Worm (Caenorhabditis elegans) whole organism, L4 larva: ENCODE measurements around the gene otpl-5.
"Not testable (repeated sequence)": the region's sequence is repeated elsewhere in the genome, so short reads cannot be mapped to it uniquely, and the experiment has no call there.

Source experiments
- F10B5.3 ChIP-seq: sonication (generic microtip); optimal IDR thresholded peaks from 2 replicates; lab custom pipeline; 2016; ENCODE audit warnings: mild to moderate bottlenecking, missing genetic modification characterization, missing compliant biosample characterization
- F49E8.2 ChIP-seq: sonication (generic microtip); optimal IDR thresholded peaks from 2 replicates; lab custom pipeline; 2016; ENCODE audit warnings: missing compliant biosample characterization, mild to moderate bottlenecking, missing genetic modification characterization, borderline replicate concordance
- T26A8.4 ChIP-seq: fragments of 200-800 bp; sonication (Bioruptor generic); IDR thresholded peaks from 2 replicates; pipeline ENCODE4 v1.3.6; 2022; ENCODE audit warnings: missing genetic modification characterization, missing compliant biosample characterization
- Y105C5A.15 ChIP-seq: fragments of 200-800 bp; sonication (Bioruptor generic); IDR thresholded peaks from 2 replicates; pipeline ENCODE4 v1.3.6; 2022; ENCODE audit warnings: missing genetic modification characterization, missing compliant biosample characterization
- aha-1 ChIP-seq: fragments of 150-350 bp; peaks from one replicate; lab custom pipeline; 2014; ENCODE audit warnings: missing biosample characterization, missing genetic modification characterization
- daf-8 ChIP-seq: fragments of 200-800 bp; sonication (Bioruptor generic); IDR thresholded peaks from 2 replicates; pipeline ENCODE4 v1.3.6; 2022; ENCODE audit warnings: missing genetic modification characterization, missing compliant biosample characterization
- dmd-6 ChIP-seq: fragments of 200-800 bp; sonication (Bioruptor generic); IDR thresholded peaks from 2 replicates; pipeline ENCODE4 v1.3.6; 2022; ENCODE audit warnings: missing genetic modification reagents, missing genetic modification characterization, missing compliant biosample characterization
- dmd-9 ChIP-seq: fragments of 200-800 bp; sonication (Bioruptor generic); IDR thresholded peaks from 2 replicates; pipeline ENCODE4 v1.3.6; 2022; ENCODE audit warnings: missing genetic modification reagents, missing genetic modification characterization, missing compliant biosample characterization
- duxl-1 ChIP-seq: sonication (generic microtip); optimal IDR thresholded peaks from 2 replicates; lab custom pipeline; 2016; ENCODE audit warnings: mild to moderate bottlenecking, missing genetic modification characterization, moderate library complexity, missing compliant biosample characterization; ENCODE audit not compliant: poor library complexity
- egl-43 ChIP-seq: fragments of 200-800 bp; sonication (Bioruptor generic); IDR thresholded peaks from 2 replicates; pipeline ENCODE4 v1.3.6; 2022; ENCODE audit warnings: missing genetic modification reagents, missing genetic modification characterization, missing compliant biosample characterization
- fos-1 ChIP-seq: fragments of 150-350 bp; optimal IDR thresholded peaks from 2 replicates; lab custom pipeline; 2014; ENCODE audit warnings: missing biosample characterization, missing genetic modification characterization
- hlh-11 ChIP-seq: fragments of 200-800 bp; sonication (Bioruptor generic); optimal IDR thresholded peaks from 2 replicates; lab custom pipeline; 2018; ENCODE audit warnings: mild to moderate bottlenecking, missing genetic modification characterization, missing compliant biosample characterization
- hmg-1.1 ChIP-seq: fragments of 200-800 bp; sonication (Bioruptor generic); IDR thresholded peaks from 2 replicates; pipeline ENCODE4 v1.3.6; 2022; ENCODE audit warnings: missing genetic modification reagents, missing genetic modification characterization, missing compliant biosample characterization
- lin-1 ChIP-seq: fragments of 200-800 bp; sonication (Bioruptor generic); IDR thresholded peaks from 2 replicates; pipeline ENCODE4 v1.3.6; 2022; ENCODE audit warnings: missing genetic modification reagents, missing genetic modification characterization, missing compliant biosample characterization
- lin-29 ChIP-seq: fragments of 200-800 bp; sonication (Bioruptor generic); IDR thresholded peaks from 2 replicates; pipeline ENCODE4 v1.3.6; 2022; ENCODE audit warnings: missing genetic modification reagents, missing genetic modification characterization, missing compliant biosample characterization
- mes-2 ChIP-seq: sonication (generic microtip); optimal IDR thresholded peaks from 2 replicates; lab custom pipeline; 2016; ENCODE audit warnings: missing genotype, mild to moderate bottlenecking, missing genetic modification characterization, missing compliant biosample characterization; ENCODE audit not compliant: poor library complexity, severe bottlenecking
- mxl-3 ChIP-seq: fragments of 200-800 bp; sonication (Bioruptor generic); optimal IDR thresholded peaks from 2 replicates; lab custom pipeline; 2018; ENCODE audit warnings: mild to moderate bottlenecking, missing genetic modification characterization, missing compliant biosample characterization
- nhr-10 ChIP-seq: fragments of 150-350 bp; optimal IDR thresholded peaks from 2 replicates; lab custom pipeline; 2014; ENCODE audit warnings: missing biosample characterization, missing genetic modification characterization
- nhr-102 ChIP-seq: sonication (generic microtip); optimal IDR thresholded peaks from 2 replicates; lab custom pipeline; 2016; ENCODE audit warnings: mild to moderate bottlenecking, missing genetic modification characterization, moderate library complexity, missing compliant biosample characterization
- nhr-111 ChIP-seq: fragments of 200-800 bp; sonication (Bioruptor generic); optimal IDR thresholded peaks from 2 replicates; lab custom pipeline; 2018; ENCODE audit warnings: mild to moderate bottlenecking, missing genetic modification characterization, missing compliant biosample characterization
- nhr-25 ChIP-seq: sonication (generic microtip); optimal IDR thresholded peaks from 2 replicates; lab custom pipeline; 2017; ENCODE audit warnings: missing genetic modification characterization, mild to moderate bottlenecking, missing compliant biosample characterization, antibody characterized with exemption, moderate library complexity, borderline replicate concordance; ENCODE audit not compliant: insufficient read depth
- nhr-28 ChIP-seq: fragments of 150-350 bp; optimal IDR thresholded peaks from 2 replicates; lab custom pipeline; 2014; ENCODE audit warnings: missing biosample characterization, missing genetic modification characterization
- nhr-42 ChIP-seq: fragments of 200-800 bp; sonication (Bioruptor generic); IDR thresholded peaks from 2 replicates; pipeline ENCODE4 v1.3.6; 2022; ENCODE audit warnings: missing genetic modification characterization, missing compliant biosample characterization
- nhr-48 ChIP-seq: sonication (generic microtip); optimal IDR thresholded peaks from 2 replicates; lab custom pipeline; 2016; ENCODE audit warnings: mild to moderate bottlenecking, missing genetic modification characterization, missing compliant biosample characterization
- pha-4 ChIP-seq, 2 experiments: fragments of 150-350 bp in 1 of 2; fragments of 200-800 bp in 1 of 2; sonication (Bioruptor generic) in 1 of 2; IDR thresholded peaks in 1 of 2; optimal IDR thresholded peaks in 1 of 2; 2 replicates each; pipeline versions ENCODE4 v1.3.6 to Lab custom; 2014 to 2022; ENCODE audit warnings: missing genetic modification characterization in 2 of 2, missing genetic modification reagents in 2 of 2, missing biosample characterization in 1 of 2, missing compliant biosample characterization in 1 of 2
- php-3 ChIP-seq: fragments of 200-800 bp; sonication (Bioruptor generic); IDR thresholded peaks from 2 replicates; pipeline ENCODE4 v1.3.6; 2022; ENCODE audit warnings: missing genetic modification reagents, missing genetic modification characterization, missing compliant biosample characterization
- set-16 ChIP-seq: fragments of 200-800 bp; sonication (Bioruptor generic); IDR thresholded peaks from 2 replicates; pipeline ENCODE4 v1.3.6; 2022; ENCODE audit warnings: missing genetic modification reagents, missing genetic modification characterization, missing compliant biosample characterization
- spr-3 ChIP-seq: fragments of 200-800 bp; sonication (Bioruptor generic); optimal IDR thresholded peaks from 2 replicates; lab custom pipeline; 2018; ENCODE audit warnings: mild to moderate bottlenecking, missing genetic modification characterization, missing compliant biosample characterization
- tra-1 ChIP-seq: fragments of 200-800 bp; sonication (Bioruptor generic); IDR thresholded peaks from 2 replicates; pipeline ENCODE4 v1.3.6; 2022; ENCODE audit warnings: missing genetic modification reagents, missing genetic modification characterization, missing compliant biosample characterization
- unc-39 ChIP-seq: sonication (generic microtip); optimal IDR thresholded peaks from 2 replicates; lab custom pipeline; 2017; ENCODE audit warnings: missing biosample characterization, missing genetic modification characterization
- unc-62 ChIP-seq, 3 experiments: fragments of 150-350 bp in 1 of 3; sonication (generic microtip); optimal IDR thresholded peaks in 2 of 3; peaks in 1 of 3; 1 replicate in 1 of 3; 2 replicates in 2 of 3; lab custom pipeline; 2014 to 2017; ENCODE audit warnings: missing biosample characterization in 3 of 3, missing genetic modification characterization in 3 of 3, missing genetic modification reagents in 3 of 3, missing genotype in 1 of 3

The otpl-5 gene

ce11 chrV:8533067-8533466, 3.7 kb downstream of the otpl-5 start, which contains the start of the genes his-8 and his-7:
TSS of gene his-8 (minus strand) at chrV:8533086.
TSS of gene his-7 (plus strand) at chrV:8533379.
- peak; percentile 37; the same call in 1 of the 2 replicates for TF ChIP-seq set-16 (GFP tag; lab: Robert Waterston, UW)

- TF ChIP-seq nhr-10 (tag; lab: Kevin White, UChicago) (no peak), php-3 (GFP tag; lab: Robert Waterston, UW) (no peak), nhr-25 (tag; lab: Kevin White, UChicago) (no peak), nhr-111 (GFP tag; lab: Kevin White, UChicago) (no peak), nhr-48 (no peak)
Measured at ce11 chrV:8533916-8534315, 4.6 kb downstream of the otpl-5 start.

DNA sequence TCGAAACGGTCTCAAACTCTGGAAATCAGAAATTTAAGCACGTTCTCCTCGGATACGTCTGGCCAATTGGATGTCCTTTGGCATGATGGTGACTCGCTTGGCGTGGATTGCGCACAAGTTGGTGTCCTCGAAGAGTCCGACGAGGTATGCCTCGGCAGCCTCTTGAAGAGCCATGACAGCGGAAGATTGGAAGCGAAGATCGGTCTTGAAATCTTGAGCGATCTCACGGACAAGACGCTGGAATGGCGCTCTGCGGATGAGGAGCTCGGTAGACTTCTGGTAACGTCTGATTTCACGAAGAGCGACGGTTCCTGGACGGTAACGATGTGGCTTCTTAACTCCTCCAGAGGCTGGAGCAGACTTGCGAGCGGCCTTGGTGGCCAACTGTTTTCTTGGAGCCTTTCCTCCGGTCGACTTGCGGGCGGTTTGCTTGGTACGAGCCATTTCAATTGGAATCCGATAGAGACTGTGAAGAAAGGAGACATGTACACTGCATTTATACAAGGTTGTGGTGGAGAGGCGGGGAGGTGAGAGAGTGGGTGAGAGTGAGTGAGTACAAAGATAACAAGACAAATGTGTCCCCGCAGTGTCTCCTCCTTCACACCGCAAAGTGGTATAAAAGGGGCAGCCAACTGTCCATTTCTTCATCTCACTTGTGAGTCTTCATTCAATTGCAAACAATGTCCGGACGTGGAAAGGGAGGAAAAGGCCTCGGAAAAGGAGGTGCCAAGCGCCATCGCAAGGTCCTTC, 5.4 kb downstream of the otpl-5 start, which contains the start of the genes his-6 and his-5:
Gene his-6 (minus strand): TSS at position 444 of the 750 bp plus-strand sequence.
Gene his-5 (plus strand): TSS at position 681 of the 750 bp plus-strand sequence.
- TF ChIP-seq lin-29 (GFP tag; lab: Robert Waterston, UW) = 0 out of 2 replicates have a peak, but pooled peaks have one; percentile 12
- TF ChIP-seq mxl-3 (GFP tag; lab: Kevin White, UChicago) = peak; percentile 5
- TF ChIP-seq T26A8.4 (GFP tag; lab: Robert Waterston, UW) = peak; percentile 80
- TF ChIP-seq dmd-9 (GFP tag; lab: Robert Waterston, UW) = 0 out of 2 replicates have a peak, but pooled peaks have one; percentile 27
- peak; percentile 48 for TF ChIP-seq mes-2
- TF ChIP-seq php-3 (GFP tag; lab: Robert Waterston, UW) = peak; percentile 74; the same call in 1 of the 2 replicates
- TF ChIP-seq dmd-6 = peak; percentile 66
- TF ChIP-seq egl-43 (GFP tag; lab: Robert Waterston, UW) = peak; percentile 56; the same call in 1 of the 2 replicates
- TF ChIP-seq aha-1 (tag; lab: Kevin White, UChicago) = peak; percentile 4
- 0 out of 2 replicates have a peak, but pooled peaks have one; percentile 16 for TF ChIP-seq lin-1
- TF ChIP-seq hlh-11 (tag; lab: Kevin White, UChicago) = peak; percentile 64
- peak; percentile 70 for TF ChIP-seq set-16 (GFP tag; lab: Robert Waterston, UW)
- peak; percentile 60 for TF ChIP-seq F10B5.3 (tag; lab: Kevin White, UChicago)
- TF ChIP-seq pha-4 (GFP tag; IDR thresholded peaks at IDR 0.05; lab: Robert Waterston, UW) = peak; percentile 89
- TF ChIP-seq pha-4 (tag; optimal IDR thresholded peaks at IDR 0.05; lab: Kevin White, UChicago) = not testable (repeated sequence)
- TF ChIP-seq tra-1 (GFP tag; lab: Robert Waterston, UW) = peak; percentile 14; the same call in 1 of the 2 replicates
- peak; percentile 61 for TF ChIP-seq nhr-102
- peak; percentile 30; the same call in 1 of the 2 replicates for TF ChIP-seq hmg-1.1 (GFP tag; lab: Robert Waterston, UW)
- peak; percentile 80 for TF ChIP-seq nhr-42 (GFP tag; lab: Robert Waterston, UW)
- peak; percentile 16 for TF ChIP-seq duxl-1

ce11 chrV:8536213-8536612, 6.9 kb downstream of the otpl-5 start, which contains the start of gene his-39:
TSS of gene his-39 (plus strand) at chrV:8536513.
- TF ChIP-seq F10B5.3 (tag; lab: Kevin White, UChicago) = no peak
- no peak for TF ChIP-seq F49E8.2 (tag; lab: Kevin White, UChicago)
- no peak for TF ChIP-seq spr-3 (GFP tag; lab: Kevin White, UChicago)
- no peak for TF ChIP-seq nhr-102
- no peak for TF ChIP-seq fos-1
- no peak for TF ChIP-seq Y105C5A.15 (GFP tag; lab: Robert Waterston, UW)
- no peak for TF ChIP-seq nhr-111 (GFP tag; lab: Kevin White, UChicago)
- no peak for TF ChIP-seq nhr-28 (tag; lab: Kevin White, UChicago)
- TF ChIP-seq unc-39 = no peak
- TF ChIP-seq daf-8 (GFP tag; lab: Robert Waterston, UW) = no peak
- no peak for TF ChIP-seq unc-62 (GFP tag; optimal IDR thresholded peaks at IDR 0.05 in 1 of 2; lab: Kevin White, UChicago)
- TF ChIP-seq unc-62 (tag; optimal IDR thresholded peaks at IDR 0.05; lab: Kevin White, UChicago) = no peak
